Fruit fly (Drosophila melanogaster) whole organism, embryonic: ENCODE data around the gene Gprk2.

Experiments
- Ada2b ChIP-seq: fragments of 200-800 bp; sonication (Bioruptor generic); IDR thresholded peaks from 2 replicates; pipeline ENCODE4 v1.3.6; 2022; ENCODE audit warnings: missing biosample characterization, missing genetic modification characterization
- CG2712 ChIP-seq: fragments of 200-800 bp; optimal IDR thresholded peaks from 3 replicates; lab custom pipeline; 2019; ENCODE audit warnings: missing biosample characterization, mild to moderate bottlenecking, missing genetic modification characterization, moderate library complexity
- CG4424 ChIP-seq: fragments of 200-800 bp; sonication (Bioruptor generic); optimal IDR thresholded peaks from 3 replicates; lab custom pipeline; 2016; ENCODE audit warnings: missing biosample characterization, missing genetic modification characterization
- CG6854 ChIP-seq: fragments of 200-800 bp; sonication (Bioruptor generic); optimal IDR thresholded peaks from 3 replicates; lab custom pipeline; 2017; ENCODE audit warnings: missing biosample characterization, mild to moderate bottlenecking, missing genetic modification characterization
- CG7271 ChIP-seq: fragments of 200-800 bp; sonication (Bioruptor generic); optimal IDR thresholded peaks from 2 replicates; lab custom pipeline; 2018; ENCODE audit warnings: missing biosample characterization, mild to moderate bottlenecking, missing genetic modification characterization, moderate library complexity
- insv ChIP-seq, 2 experiments: fragments of 200-800 bp; sonication (Bioruptor generic); optimal IDR thresholded peaks; 3 replicates each; lab custom pipeline; 2016 to 2018; ENCODE audit warnings: missing biosample characterization in 2 of 2, missing genetic modification characterization in 2 of 2
- jing ChIP-seq: fragments of 200-800 bp; sonication (Bioruptor generic); optimal IDR thresholded peaks from 2 replicates; lab custom pipeline; 2018; ENCODE audit warnings: missing biosample characterization, mild to moderate bottlenecking, missing genetic modification characterization
- klu ChIP-seq: fragments of 200-800 bp; sonication (Bioruptor generic); IDR thresholded peaks from 2 replicates; pipeline ENCODE4 v1.3.6; 2022; ENCODE audit warnings: missing biosample characterization, missing genetic modification characterization
- slbo ChIP-seq: fragments of 200-800 bp; sonication (Bioruptor generic); IDR thresholded peaks from 2 replicates; pipeline ENCODE4 v1.3.6; 2022; ENCODE audit warnings: missing biosample characterization, missing genetic modification characterization
- sug ChIP-seq: fragments of 200-800 bp; optimal IDR thresholded peaks from 2 replicates; lab custom pipeline; 2019; ENCODE audit warnings: missing biosample characterization, mild to moderate bottlenecking, missing genetic modification characterization, moderate library complexity
- trh ChIP-seq: fragments of 200-800 bp; sonication (Bioruptor generic); optimal IDR thresholded peaks from 2 replicates; lab custom pipeline; 2016; ENCODE audit warnings: missing biosample characterization, missing genetic modification characterization

DNA sequence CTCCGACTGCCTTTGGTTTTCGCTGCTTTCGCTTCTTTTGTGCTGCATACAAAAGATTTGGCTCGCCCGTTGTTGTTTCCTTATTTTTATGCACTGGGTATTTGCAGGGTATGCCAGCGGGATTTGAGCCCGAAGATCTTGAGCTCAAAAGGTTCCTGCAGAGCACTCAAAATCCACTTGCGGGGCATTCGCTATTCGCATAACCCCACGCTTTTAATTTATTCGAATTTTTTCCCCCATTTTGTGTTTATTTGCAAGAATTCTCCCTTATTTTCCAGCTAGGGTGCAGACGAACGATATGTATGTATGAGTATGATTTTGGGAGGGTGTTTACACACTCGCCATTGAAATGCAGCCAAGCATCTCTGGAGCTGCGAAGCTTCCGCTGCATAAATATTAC lies 16.9 kb downstream of the Gprk2 start:
- TF ChIP-seq CG4424 = no peak
- no peak for TF ChIP-seq CG7271 (tag; lab: Kevin White, UChicago)
- TF ChIP-seq slbo (GFP tag; lab: Robert Waterston, UW) = no peak
- no peak for TF ChIP-seq sug (tag; lab: Kevin White, UChicago)
- no peak for TF ChIP-seq CG6854 (GFP tag; lab: Kevin White, UChicago)
- TF ChIP-seq insv (GFP tag; optimal IDR thresholded peaks at IDR 0.05; lab: Kevin White, UChicago) = no peak
- no peak for TF ChIP-seq trh
- no peak for TF ChIP-seq CG2712 (tag; lab: Kevin White, UChicago)
- TF ChIP-seq klu (GFP tag; lab: Robert Waterston, UW) = no peak
- TF ChIP-seq jing = no peak
- TF ChIP-seq Ada2b (GFP tag; lab: Robert Waterston, UW) = no peak
